Worm (Caenorhabditis elegans) whole organism, L1 larva: ENCODE results near the gene M7.12.

ENCODE experiments used
- C16A3.4 ChIP-seq: fragments of 150-350 bp; optimal IDR thresholded peaks from 2 replicates; lab custom pipeline; 2014; ENCODE audit warnings: missing biosample characterization, missing genetic modification characterization
- F16B12.6 ChIP-seq: fragments of 150-350 bp; optimal IDR thresholded peaks from 2 replicates; lab custom pipeline; 2014; ENCODE audit warnings: missing biosample characterization, missing genetic modification characterization
- aha-1 ChIP-seq: fragments of 150-350 bp; optimal IDR thresholded peaks from 2 replicates; lab custom pipeline; 2014; ENCODE audit warnings: missing biosample characterization, missing genetic modification characterization
- blmp-1 ChIP-seq: fragments of 150-350 bp; optimal IDR thresholded peaks from 2 replicates; lab custom pipeline; 2014; ENCODE audit warnings: missing biosample characterization, missing genetic modification characterization
- ceh-82 ChIP-seq, 3 experiments: fragments of 150-350 bp in 1 of 3; sonication (generic microtip) in 2 of 3; optimal IDR thresholded peaks; 2 replicates each; lab custom pipeline; 2014 to 2017; ENCODE audit warnings: missing biosample characterization in 3 of 3, missing genetic modification characterization in 3 of 3
- dpl-1 ChIP-seq, 3 experiments: fragments of 150-350 bp in 2 of 3; sonication (generic microtip) in 1 of 3; optimal IDR thresholded peaks; 2 replicates each; lab custom pipeline; 2014 to 2017; ENCODE audit warnings: missing biosample characterization in 3 of 3, missing genetic modification characterization in 3 of 3, missing genetic modification reagents in 3 of 3
- dsc-1 ChIP-seq: sonication (generic microtip); optimal IDR thresholded peaks from 2 replicates; lab custom pipeline; 2016; ENCODE audit warnings: mild to moderate bottlenecking, missing genetic modification characterization, missing compliant biosample characterization
- efl-1 ChIP-seq, 4 experiments: fragments of 150-350 bp; optimal IDR thresholded peaks in 3 of 4; peaks in 1 of 4; 1 replicate in 1 of 4; 2 replicates in 3 of 4; lab custom pipeline; 2014; ENCODE audit warnings: missing biosample characterization in 2 of 4, missing genetic modification characterization in 2 of 4, missing genetic modification reagents in 2 of 4
- egl-27 ChIP-seq, 2 experiments: fragments of 150-350 bp in 1 of 2; sonication (generic microtip); optimal IDR thresholded peaks; 3 replicates each; lab custom pipeline; 2017 to 2018; ENCODE audit warnings: missing biosample characterization in 2 of 2, missing genetic modification characterization in 2 of 2, missing genetic modification reagents in 2 of 2
- fkh-10 ChIP-seq: sonication (generic microtip); optimal IDR thresholded peaks from 2 replicates; lab custom pipeline; 2017; ENCODE audit warnings: missing biosample characterization, missing genetic modification reagents, missing genetic modification characterization
- fkh-4 ChIP-seq: sonication (generic microtip); optimal IDR thresholded peaks from 2 replicates; lab custom pipeline; 2016; ENCODE audit warnings: missing compliant biosample characterization, missing genetic modification characterization, borderline replicate concordance
- hpl-2 ChIP-seq: fragments of 150-350 bp; optimal IDR thresholded peaks from 2 replicates; lab custom pipeline; 2014; ENCODE audit warnings: missing biosample characterization, missing genetic modification reagents, missing genetic modification characterization
- irx-1 ChIP-seq: sonication (generic microtip); optimal IDR thresholded peaks from 2 replicates; lab custom pipeline; 2016; ENCODE audit warnings: missing genetic modification characterization, missing compliant biosample characterization
- isw-1 ChIP-seq: fragments of 200-800 bp; sonication (Bioruptor generic); IDR thresholded peaks from 2 replicates; pipeline ENCODE4 v1.3.6; 2022; ENCODE audit warnings: missing genetic modification characterization, missing compliant biosample characterization
- jun-1 ChIP-seq: fragments of 150-350 bp; optimal IDR thresholded peaks from 2 replicates; lab custom pipeline; 2014; ENCODE audit warnings: missing biosample characterization, missing genetic modification reagents, missing genetic modification characterization
- lin-14 ChIP-seq: fragments of 200-800 bp; sonication (Bioruptor generic); optimal IDR thresholded peaks from 2 replicates; lab custom pipeline; 2018; ENCODE audit warnings: mild to moderate bottlenecking, missing genetic modification characterization, moderate library complexity, missing compliant biosample characterization
- lin-15B ChIP-seq: fragments of 150-350 bp; sonication (generic microtip); optimal IDR thresholded peaks from 3 replicates; lab custom pipeline; 2014; ENCODE audit warnings: missing biosample characterization, missing genetic modification characterization
- lin-35 ChIP-seq, 2 experiments: fragments of 150-350 bp; optimal IDR thresholded peaks; 2 replicates each; lab custom pipeline; 2014; ENCODE audit warnings: missing biosample characterization in 2 of 2, missing genetic modification characterization in 2 of 2, missing genetic modification reagents in 2 of 2
- lin-39 ChIP-seq: fragments of 150-350 bp; optimal IDR thresholded peaks from 2 replicates; lab custom pipeline; 2014; ENCODE audit warnings: missing biosample characterization, missing genetic modification reagents, missing genetic modification characterization
- lsy-2 ChIP-seq, 2 experiments: fragments of 150-350 bp; optimal IDR thresholded peaks; 2 replicates each; lab custom pipeline; 2014; ENCODE audit warnings: missing biosample characterization in 2 of 2, missing genetic modification characterization in 2 of 2
- mep-1 ChIP-seq: fragments of 150-350 bp; optimal IDR thresholded peaks from 2 replicates; lab custom pipeline; 2014; ENCODE audit warnings: missing biosample characterization, missing genetic modification characterization
- nhr-11 ChIP-seq: fragments of 150-350 bp; optimal IDR thresholded peaks from 2 replicates; lab custom pipeline; 2014; ENCODE audit warnings: missing biosample characterization, missing genetic modification characterization
- nhr-19 ChIP-seq: fragments of 200-800 bp; sonication (Bioruptor generic); conservative IDR thresholded peaks from 2 replicates; pipeline ENCODE4 v1.3.6; 2022; ENCODE audit warnings: missing genetic modification characterization, missing compliant biosample characterization
- nhr-20 ChIP-seq: sonication (generic microtip); optimal IDR thresholded peaks from 2 replicates; lab custom pipeline; 2016; ENCODE audit warnings: mild to moderate bottlenecking, missing genetic modification characterization, missing compliant biosample characterization
- nhr-237 ChIP-seq: fragments of 150-350 bp; optimal IDR thresholded peaks from 2 replicates; lab custom pipeline; 2014; ENCODE audit warnings: missing biosample characterization, missing genetic modification characterization
- nhr-47 ChIP-seq: sonication (generic microtip); optimal IDR thresholded peaks from 2 replicates; lab custom pipeline; 2016; ENCODE audit warnings: mild to moderate bottlenecking, missing genetic modification characterization, moderate library complexity, missing compliant biosample characterization
- nhr-71 ChIP-seq: sonication (generic microtip); optimal IDR thresholded peaks from 2 replicates; lab custom pipeline; 2016; ENCODE audit warnings: mild to moderate bottlenecking, missing genetic modification characterization, moderate library complexity, missing compliant biosample characterization
- nhr-77 ChIP-seq: fragments of 150-350 bp; optimal IDR thresholded peaks from 2 replicates; lab custom pipeline; 2014; ENCODE audit warnings: missing biosample characterization, missing genetic modification characterization
- nhr-85 ChIP-seq: sonication (generic microtip); peaks from one replicate; lab custom pipeline; 2016; ENCODE audit warnings: missing genetic modification characterization, inconsistent platforms, missing compliant biosample characterization
- nhr-90 ChIP-seq: sonication (generic microtip); optimal IDR thresholded peaks from 2 replicates; lab custom pipeline; 2016; ENCODE audit warnings: mild to moderate bottlenecking, missing genetic modification characterization, missing compliant biosample characterization; ENCODE audit not compliant: poor library complexity
- rnt-1 ChIP-seq: sonication (generic microtip); optimal IDR thresholded peaks from 2 replicates; lab custom pipeline; 2016; ENCODE audit warnings: mild to moderate bottlenecking, missing genetic modification characterization, moderate library complexity, missing compliant biosample characterization
- skn-1 ChIP-seq: fragments of 150-350 bp; optimal IDR thresholded peaks from 2 replicates; lab custom pipeline; 2014; ENCODE audit warnings: missing biosample characterization, missing genetic modification characterization
- snpc-4 ChIP-seq: fragments of 150-350 bp; optimal IDR thresholded peaks from 2 replicates; lab custom pipeline; 2014; ENCODE audit warnings: missing biosample characterization, missing genetic modification characterization
- snu-23 ChIP-seq: sonication (generic microtip); optimal IDR thresholded peaks from 2 replicates; lab custom pipeline; 2016; ENCODE audit warnings: missing genetic modification characterization, missing compliant biosample characterization
- sptf-1 ChIP-seq: fragments of 150-350 bp; optimal IDR thresholded peaks from 2 replicates; lab custom pipeline; 2014; ENCODE audit warnings: missing biosample characterization, missing genetic modification characterization
- swsn-7 ChIP-seq: sonication (generic microtip); optimal IDR thresholded peaks from 2 replicates; lab custom pipeline; 2016; ENCODE audit warnings: missing genetic modification characterization, missing compliant biosample characterization
- tbx-2 ChIP-seq: sonication (generic microtip); optimal IDR thresholded peaks from 2 replicates; lab custom pipeline; 2016; ENCODE audit warnings: missing genetic modification characterization, missing compliant biosample characterization
- tlp-1 ChIP-seq: fragments of 150-350 bp; optimal IDR thresholded peaks from 2 replicates; lab custom pipeline; 2014; ENCODE audit warnings: missing biosample characterization, missing genetic modification characterization
- unc-130 ChIP-seq: fragments of 150-350 bp; optimal IDR thresholded peaks from 2 replicates; lab custom pipeline; 2017; ENCODE audit warnings: missing biosample characterization, missing genetic modification characterization, inconsistent platforms
- unc-30 ChIP-seq: sonication (generic microtip); optimal IDR thresholded peaks from 2 replicates; lab custom pipeline; 2017; ENCODE audit warnings: missing biosample characterization, missing genetic modification characterization
- xbp-1 ChIP-seq: sonication (generic microtip); optimal IDR thresholded peaks from 2 replicates; lab custom pipeline; 2016; ENCODE audit warnings: missing genetic modification characterization, missing compliant biosample characterization
- zag-1 ChIP-seq: fragments of 150-350 bp; optimal IDR thresholded peaks from 2 replicates; lab custom pipeline; 2014; ENCODE audit warnings: missing biosample characterization, missing genetic modification characterization
- ztf-11 ChIP-seq, 2 experiments: sonication (generic microtip); optimal IDR thresholded peaks; 2 replicates each; lab custom pipeline; 2016 to 2017; ENCODE audit warnings: missing genetic modification characterization in 2 of 2, missing biosample characterization in 1 of 2, missing compliant biosample characterization in 1 of 2
- ztf-4 ChIP-seq: fragments of 150-350 bp; optimal IDR thresholded peaks from 2 replicates; lab custom pipeline; 2014; ENCODE audit warnings: missing biosample characterization, missing genetic modification characterization

Gene M7.12

ce11 chrIV:11145929-11146339 is 48.2 kb upstream of the M7.12 start:
- TF ChIP-seq efl-1 (optimal IDR thresholded peaks at IDR 0.05; lab: Kevin White, UChicago) (no peak), efl-1 (GFP tag; optimal IDR thresholded peaks at IDR 0.05 in 1 of 2; lab: Kevin White, UChicago) (peak; percentile 50 to 92), nhr-19 (GFP tag; lab: Robert Waterston, UW) (no peak), lin-35 (GFP tag; optimal IDR thresholded peaks at IDR 0.05; lab: Kevin White, UChicago) (peak in 1 of 2 experiments; percentile 20), dpl-1 (GFP tag; optimal IDR thresholded peaks at IDR 0.05; lab: Kevin White, UChicago) (peak in 1 of 3 experiments; percentile 35)

ce11 chrIV:11143228-11143444 is 45.4 kb upstream of the M7.12 start, which contains the start of gene F01G4.4:
F01G4.4 (plus strand) TSS chrIV:11143345.
- TF ChIP-seq nhr-47 (tag; lab: Kevin White, UChicago) (no peak), egl-27 (tag; optimal IDR thresholded peaks at IDR 0.05; lab: Kevin White, UChicago) (no peak), aha-1 (tag; lab: Kevin White, UChicago) (no peak), sptf-1 (no peak), rnt-1 (tag; lab: Kevin White, UChicago) (no peak), tlp-1 (tag; lab: Kevin White, UChicago) (no peak), fkh-4 (tag; lab: Kevin White, UChicago) (no peak), hpl-2 (GFP tag; lab: Kevin White, UChicago) (no peak)

- peak; percentile 70 for TF ChIP-seq mep-1 (tag; lab: Kevin White, UChicago)
- TF ChIP-seq ceh-82 (tag; optimal IDR thresholded peaks at IDR 0.05; lab: Kevin White, UChicago) = peak in 2 of 3 experiments; percentile 12 to 41
- no peak for TF ChIP-seq nhr-11 (tag; lab: Kevin White, UChicago)
- TF ChIP-seq blmp-1 (tag; lab: Kevin White, UChicago) = peak; percentile 27
- TF ChIP-seq dsc-1 (tag; lab: Kevin White, UChicago) = peak; percentile 37
- peak; percentile 58 for TF ChIP-seq zag-1 (tag; lab: Kevin White, UChicago)
- TF ChIP-seq jun-1 (tag; lab: Kevin White, UChicago) = no peak
- TF ChIP-seq lin-15B = peak; percentile 32
- peak; percentile 49 for TF ChIP-seq tbx-2 (tag; lab: Kevin White, UChicago)
- TF ChIP-seq tlp-1 (tag; lab: Kevin White, UChicago) = no peak
- TF ChIP-seq nhr-237 (tag; lab: Kevin White, UChicago) = no peak
- no peak for TF ChIP-seq ztf-11 (tag; optimal IDR thresholded peaks at IDR 0.05; lab: Kevin White, UChicago)
- TF ChIP-seq lin-14 (GFP tag; lab: Kevin White, UChicago) = no peak
- peak; percentile 80 to 86 for TF ChIP-seq lsy-2 (tag; optimal IDR thresholded peaks at IDR 0.05; lab: Kevin White, UChicago)
- TF ChIP-seq unc-130 (tag; lab: Kevin White, UChicago) = no peak
- peak; percentile 18 for TF ChIP-seq rnt-1 (tag; lab: Kevin White, UChicago)
- peak; percentile 52 for TF ChIP-seq swsn-7
- peak; percentile 78 for TF ChIP-seq xbp-1 (tag; lab: Kevin White, UChicago)
- peak; percentile 40 for TF ChIP-seq irx-1
- peak; percentile 38 for TF ChIP-seq C16A3.4
- TF ChIP-seq fkh-10 = no peak
- peak; percentile 20 for TF ChIP-seq snpc-4 (tag; lab: Kevin White, UChicago)
- peak; percentile 26 for TF ChIP-seq isw-1 (GFP tag; lab: Robert Waterston, UW)
- peak; percentile 64 for TF ChIP-seq nhr-71 (tag; lab: Kevin White, UChicago)
- TF ChIP-seq nhr-47 (tag; lab: Kevin White, UChicago) = peak; percentile 71
- TF ChIP-seq nhr-20 (tag; lab: Kevin White, UChicago) = peak; percentile 36
- peak; percentile 92 to 95 (median 93) for TF ChIP-seq dpl-1 (GFP tag; optimal IDR thresholded peaks at IDR 0.05; lab: Kevin White, UChicago)
- TF ChIP-seq unc-30 = no peak
- TF ChIP-seq nhr-77 (tag; lab: Kevin White, UChicago) = no peak
- peak; percentile 85 to 93 for TF ChIP-seq efl-1 (optimal IDR thresholded peaks at IDR 0.05; lab: Kevin White, UChicago)
- TF ChIP-seq efl-1 (GFP tag; optimal IDR thresholded peaks at IDR 0.05 in 1 of 2; lab: Kevin White, UChicago) = peak; percentile 95 to 99
- TF ChIP-seq nhr-85 (tag; lab: Kevin White, UChicago) = peak; percentile 68
- peak; percentile 56 for TF ChIP-seq skn-1 (tag; lab: Kevin White, UChicago)
- peak; percentile 88 for TF ChIP-seq F16B12.6
- peak; percentile 94 to 95 for TF ChIP-seq lin-35 (GFP tag; optimal IDR thresholded peaks at IDR 0.05; lab: Kevin White, UChicago)
- TF ChIP-seq nhr-90 = peak; percentile 32
- peak; percentile 18 for TF ChIP-seq lin-39
- no peak for TF ChIP-seq ztf-4 (tag; lab: Kevin White, UChicago)
- peak; percentile 68 for TF ChIP-seq nhr-19 (GFP tag; lab: Robert Waterston, UW)
- peak; percentile 55 for TF ChIP-seq snu-23 (GFP tag; lab: Kevin White, UChicago)
Observed at ce11 chrIV:11142314-11143227, 44.8 kb upstream of the M7.12 start, which contains the start of gene skih-2. skih-2 (minus strand) TSS chrIV:11142364.
